Fruit fly (Drosophila melanogaster) whole organism, embryonic: Measurements from ENCODE around the gene CG14234.

Experiments used
- Bgb ChIP-seq: fragments of 200-800 bp; sonication (Bioruptor generic); IDR thresholded peaks from 2 replicates; pipeline ENCODE4 v1.3.6; 2022; ENCODE audit warnings: missing biosample characterization, missing genetic modification characterization; ENCODE audit not compliant: partially characterized antibody
- CG10959 ChIP-seq: fragments of 200-800 bp; sonication (Bioruptor generic); IDR thresholded peaks from 2 replicates; pipeline ENCODE4 v1.3.6; 2022; ENCODE audit warnings: missing biosample characterization, missing genetic modification characterization
- CG11560 ChIP-seq: fragments of 200-800 bp; sonication (Bioruptor generic); IDR thresholded peaks from 3 replicates; pipeline ENCODE4 v1.3.6; 2022; ENCODE audit warnings: missing biosample characterization, missing genetic modification characterization
- CG12659 ChIP-seq: fragments of 200-800 bp; sonication (Bioruptor generic); optimal IDR thresholded peaks from 3 replicates; lab custom pipeline; 2017; ENCODE audit warnings: mild to moderate bottlenecking, missing biosample characterization, missing genetic modification reagents, missing genetic modification characterization
- CG13287 ChIP-seq: fragments of 200-800 bp; sonication (Bioruptor generic); IDR thresholded peaks from 2 replicates; pipeline ENCODE4 v1.3.6; 2022; ENCODE audit warnings: missing biosample characterization, missing genetic modification characterization; ENCODE audit not compliant: partially characterized antibody
- CG15479 ChIP-seq: fragments of 200-800 bp; sonication (Bioruptor generic); optimal IDR thresholded peaks from 3 replicates; lab custom pipeline; 2019; ENCODE audit warnings: missing biosample characterization, mild to moderate bottlenecking, missing genetic modification characterization, moderate library complexity
- CG16813 ChIP-seq: fragments of 200-800 bp; sonication (Bioruptor generic); IDR thresholded peaks from 3 replicates; pipeline ENCODE4 v1.3.6; 2022; ENCODE audit warnings: missing biosample characterization, missing genetic modification characterization; ENCODE audit not compliant: partially characterized antibody
- CG17829 ChIP-seq: fragments of 200-800 bp; optimal IDR thresholded peaks from 2 replicates; lab custom pipeline; 2019; ENCODE audit warnings: missing biosample characterization, mild to moderate bottlenecking, missing genetic modification characterization, moderate library complexity
- CG18011 ChIP-seq: fragments of 200-800 bp; sonication (Bioruptor generic); optimal IDR thresholded peaks from 2 replicates; lab custom pipeline; 2017; ENCODE audit warnings: missing biosample characterization, missing genetic modification characterization, mild to moderate bottlenecking, moderate library complexity, missing genotype
- CG2116 ChIP-seq: fragments of 200-800 bp; sonication (Bioruptor generic); optimal IDR thresholded peaks from 3 replicates; lab custom pipeline; 2018; ENCODE audit warnings: missing biosample characterization, mild to moderate bottlenecking, missing genetic modification characterization
- CG2120 ChIP-seq: fragments of 200-800 bp; sonication (Bioruptor generic); optimal IDR thresholded peaks from 3 replicates; lab custom pipeline; 2016; ENCODE audit warnings: missing biosample characterization, missing genetic modification characterization
- CG3995 ChIP-seq: fragments of 200-800 bp; sonication (Bioruptor generic); optimal IDR thresholded peaks from 3 replicates; lab custom pipeline; 2016; ENCODE audit warnings: missing biosample characterization, missing genetic modification characterization
- CG7928 ChIP-seq: fragments of 200-800 bp; sonication (Bioruptor generic); optimal IDR thresholded peaks from 2 replicates; lab custom pipeline; 2017; ENCODE audit warnings: missing biosample characterization, mild to moderate bottlenecking, missing genetic modification characterization
- CG8290 ChIP-seq, 3 experiments: fragments of 200-800 bp; sonication (Bioruptor generic); optimal IDR thresholded peaks; 2 replicates each; lab custom pipeline; 2016 to 2019; ENCODE audit warnings: missing biosample characterization in 3 of 3, missing genetic modification characterization in 3 of 3, mild to moderate bottlenecking in 2 of 3, moderate library complexity in 1 of 3
- CG9932 ChIP-seq: fragments of 200-800 bp; sonication (Bioruptor generic); IDR thresholded peaks from 2 replicates; pipeline ENCODE4 v1.3.6; 2022; ENCODE audit warnings: missing biosample characterization, missing genetic modification characterization
- CoRest ChIP-seq: fragments of 200-800 bp; sonication (Bioruptor generic); optimal IDR thresholded peaks from 3 replicates; lab custom pipeline; 2018; ENCODE audit warnings: missing biosample characterization, mild to moderate bottlenecking, missing genetic modification characterization, moderate library complexity
- D ChIP-seq, 2 experiments: fragments of 200-800 bp in 1 of 2; fragments of >200 bp in 1 of 2; sonication (Bioruptor generic) in 1 of 2; optimal IDR thresholded peaks; 2 replicates in 1 of 2; 3 replicates in 1 of 2; lab custom pipeline; 2017; ENCODE audit warnings: mild to moderate bottlenecking in 1 of 2, missing biosample characterization in 1 of 2, missing genetic modification characterization in 1 of 2, missing genetic modification reagents in 1 of 2
- Dll ChIP-seq: fragments of 200-800 bp; sonication (Bioruptor generic); IDR thresholded peaks from 4 replicates; pipeline ENCODE4 v1.3.6; 2022; ENCODE audit warnings: missing biosample characterization, missing genetic modification characterization; ENCODE audit not compliant: partially characterized antibody
- Doc2 ChIP-seq: fragments of 200-800 bp; sonication (Bioruptor generic); IDR thresholded peaks from 2 replicates; pipeline ENCODE4 v1.3.6; 2022; ENCODE audit warnings: missing biosample characterization, missing genetic modification characterization
- Dp ChIP-seq: fragments of 200-800 bp; sonication (Bioruptor generic); optimal IDR thresholded peaks from 2 replicates; lab custom pipeline; 2018; ENCODE audit warnings: missing biosample characterization, mild to moderate bottlenecking, missing genetic modification characterization, moderate library complexity
- E2f2 ChIP-seq: fragments of 200-800 bp; sonication (Bioruptor generic); IDR thresholded peaks from 2 replicates; pipeline ENCODE4 v1.3.6; 2022; ENCODE audit warnings: missing biosample characterization, missing genetic modification characterization
- HLH4C ChIP-seq: fragments of 200-800 bp; sonication (Bioruptor generic); IDR thresholded peaks from 3 replicates; pipeline ENCODE4 v1.3.6; 2022; ENCODE audit warnings: missing biosample characterization, missing genetic modification characterization; ENCODE audit not compliant: partially characterized antibody
- Hr39 ChIP-seq: fragments of >200 bp; optimal IDR thresholded peaks from 2 replicates; lab custom pipeline; 2017
- MESR4 ChIP-seq: fragments of 200-800 bp; sonication (Bioruptor generic); optimal IDR thresholded peaks from 2 replicates; lab custom pipeline; 2018; ENCODE audit warnings: missing biosample characterization, mild to moderate bottlenecking, missing genetic modification characterization, moderate library complexity
- Med ChIP-seq: fragments of 200-800 bp; sonication (Bioruptor generic); peaks from one replicate; lab custom pipeline; 2016; ENCODE audit warnings: missing biosample characterization, missing genetic modification characterization, mild to moderate bottlenecking, inconsistent platforms, moderate library complexity
- Myb ChIP-seq: fragments of 200-800 bp; sonication (Bioruptor generic); optimal IDR thresholded peaks from 2 replicates; lab custom pipeline; 2016; ENCODE audit warnings: missing biosample characterization, missing genetic modification characterization
- NC2β ChIP-seq: fragments of 200-800 bp; sonication (Bioruptor generic); optimal IDR thresholded peaks from 2 replicates; lab custom pipeline; 2016; ENCODE audit warnings: missing biosample characterization, missing genetic modification characterization
- Neu2 ChIP-seq: fragments of 200-800 bp; sonication (Bioruptor generic); optimal IDR thresholded peaks from 3 replicates; lab custom pipeline; 2016; ENCODE audit warnings: missing biosample characterization, missing genetic modification characterization, borderline replicate concordance
- Rfx ChIP-seq: fragments of 200-800 bp; sonication (Bioruptor generic); IDR thresholded peaks from 2 replicates; pipeline ENCODE4 v1.3.6; 2022; ENCODE audit warnings: missing biosample characterization, missing genetic modification characterization
- Scr ChIP-seq: fragments of 200-800 bp; sonication (Bioruptor generic); IDR thresholded peaks from 2 replicates; pipeline ENCODE4 v1.3.6; 2022; ENCODE audit warnings: missing biosample characterization, missing genetic modification characterization; ENCODE audit not compliant: partially characterized antibody
- Sin3A ChIP-seq: fragments of >200 bp; optimal IDR thresholded peaks from 2 replicates; lab custom pipeline; 2018
- az2 ChIP-seq: fragments of 200-800 bp; sonication (Bioruptor generic); optimal IDR thresholded peaks from 3 replicates; lab custom pipeline; 2016; ENCODE audit warnings: missing biosample characterization, missing genetic modification characterization
- bbx ChIP-seq: fragments of 200-800 bp; sonication (Bioruptor generic); IDR thresholded peaks from 2 replicates; pipeline ENCODE4 v1.3.6; 2022; ENCODE audit warnings: missing biosample characterization, missing genetic modification characterization; ENCODE audit not compliant: partially characterized antibody
- cas ChIP-seq: fragments of 200-800 bp; sonication (Bioruptor generic); IDR thresholded peaks from 2 replicates; pipeline ENCODE4 v1.3.6; 2022; ENCODE audit warnings: missing biosample characterization, missing genetic modification characterization
- esg ChIP-seq: fragments of 200-800 bp; sonication (Bioruptor generic); conservative IDR thresholded peaks from 2 replicates; pipeline ENCODE4 v1.3.6; 2022; ENCODE audit warnings: missing biosample characterization, missing genetic modification characterization
- fd64A ChIP-seq: fragments of 200-800 bp; sonication (Bioruptor generic); optimal IDR thresholded peaks from 3 replicates; lab custom pipeline; 2018; ENCODE audit warnings: missing biosample characterization, mild to moderate bottlenecking, missing genetic modification characterization
- gfzf ChIP-seq: fragments of 200-800 bp; sonication (Bioruptor generic); optimal IDR thresholded peaks from 2 replicates; lab custom pipeline; 2016; ENCODE audit warnings: missing biosample characterization, mild to moderate bottlenecking, missing genetic modification characterization, moderate library complexity
- hbn ChIP-seq: fragments of 200-800 bp; sonication (Bioruptor generic); IDR thresholded peaks from 2 replicates; pipeline ENCODE4 v1.3.6; 2022; ENCODE audit warnings: missing biosample characterization, missing genetic modification characterization; ENCODE audit not compliant: partially characterized antibody
- her ChIP-seq: fragments of 200-800 bp; sonication (Bioruptor generic); optimal IDR thresholded peaks from 2 replicates; lab custom pipeline; 2016; ENCODE audit warnings: missing biosample characterization, missing genetic modification characterization
- inv ChIP-seq: fragments of 200-800 bp; sonication (Bioruptor generic); IDR thresholded peaks from 2 replicates; pipeline ENCODE4 v1.3.6; 2022; ENCODE audit warnings: missing biosample characterization, missing genetic modification characterization; ENCODE audit not compliant: partially characterized antibody
- schlank ChIP-seq: fragments of 200-800 bp; sonication (Bioruptor generic); optimal IDR thresholded peaks from 2 replicates; lab custom pipeline; 2018; ENCODE audit warnings: missing biosample characterization, mild to moderate bottlenecking, missing genetic modification characterization
- sd ChIP-seq: fragments of 200-800 bp; sonication (Bioruptor generic); optimal IDR thresholded peaks from 3 replicates; lab custom pipeline; 2018; ENCODE audit warnings: missing biosample characterization, mild to moderate bottlenecking, missing genetic modification characterization, moderate library complexity
- sima ChIP-seq: fragments of 200-800 bp; sonication (Bioruptor generic); optimal IDR thresholded peaks from 2 replicates; lab custom pipeline; 2016; ENCODE audit warnings: missing biosample characterization, missing genetic modification characterization
- ssp ChIP-seq: fragments of 200-800 bp; sonication (Bioruptor generic); IDR thresholded peaks from 2 replicates; pipeline ENCODE4 v1.3.6; 2022; ENCODE audit warnings: missing biosample characterization, missing genetic modification characterization
- trem ChIP-seq: fragments of 200-800 bp; optimal IDR thresholded peaks from 3 replicates; lab custom pipeline; 2019; ENCODE audit warnings: missing biosample characterization, mild to moderate bottlenecking, missing genetic modification characterization, moderate library complexity
- vnd ChIP-seq: fragments of 200-800 bp; sonication (Bioruptor generic); IDR thresholded peaks from 3 replicates; pipeline ENCODE4 v1.3.6; 2022; ENCODE audit warnings: missing biosample characterization, missing genetic modification characterization; ENCODE audit not compliant: partially characterized antibody
- vvl ChIP-seq: fragments of 200-800 bp; sonication (Bioruptor generic); IDR thresholded peaks from 2 replicates; pipeline ENCODE4 v1.3.6; 2022; ENCODE audit warnings: missing biosample characterization, missing genetic modification characterization
- zen2 ChIP-seq: fragments of 200-800 bp; sonication (Bioruptor generic); IDR thresholded peaks from 3 replicates; pipeline ENCODE4 v1.3.6; 2022; ENCODE audit warnings: missing biosample characterization, missing genetic modification characterization; ENCODE audit not compliant: partially characterized antibody

Gene CG14234

dm6 chrX:19762167-19762566 is 26.8 kb downstream of the CG14234 start (continued):
- TF ChIP-seq sima (GFP tag; lab: Kevin White, UChicago) (no peak), E2f2 (GFP tag; lab: Robert Waterston, UW) (peak; percentile 96), zen2 (0 out of 3 replicates have a peak, but pooled peaks have one; percentile 28), NC2β (GFP tag; lab: Kevin White, UChicago) (peak; percentile 22), CG10959 (GFP tag; lab: Robert Waterston, UW) (no peak), vvl (peak; percentile 66), Dp (GFP tag; lab: Kevin White, UChicago) (peak; percentile 92), Sin3A (lab: Kevin White, UChicago) (peak; percentile 28), CG12659 (GFP tag; lab: Kevin White, UChicago) (peak; percentile 10), cas (GFP tag; lab: Robert Waterston, UW) (no peak), Doc2 (GFP tag; lab: Robert Waterston, UW) (no peak), inv (peak; percentile 39; the same call in 1 of the 2 replicates), CG2120 (GFP tag; lab: Kevin White, UChicago) (peak; percentile 49), CG8290 (GFP tag; optimal IDR thresholded peaks at IDR 0.05; lab: Kevin White, UChicago) (peak; percentile 18), CG8290 (tag; optimal IDR thresholded peaks at IDR 0.05; lab: Kevin White, UChicago) (peak in 1 of 2 experiments; percentile 37), CG3995 (GFP tag; lab: Kevin White, UChicago) (no peak), CG9932 (GFP tag; lab: Robert Waterston, UW) (peak; percentile 24; the same call in 1 of the 2 replicates), vnd (GFP tag; lab: Robert Waterston, UW) (0 out of 3 replicates have a peak, but pooled peaks have one; percentile 40), Neu2 (GFP tag; lab: Kevin White, UChicago) (no peak), Med (GFP tag; lab: Kevin White, UChicago) (peak; percentile 86), trem (peak; percentile 23), MESR4 (GFP tag; lab: Kevin White, UChicago) (no peak), hbn (GFP tag; lab: Robert Waterston, UW) (peak; percentile 55; the same call in 1 of the 2 replicates), esg (GFP tag; lab: Robert Waterston, UW) (no peak), CG17829 (peak; percentile 15), gfzf (peak; percentile 22), CG2116 (GFP tag; lab: Kevin White, UChicago) (peak; percentile 97), Dll (GFP tag; lab: Robert Waterston, UW) (peak; percentile 45; the same call in 2 of the 4 replicates), her (no peak), Bgb (GFP tag; lab: Robert Waterston, UW) (peak; percentile 62), CoRest (tag; lab: Kevin White, UChicago) (peak; percentile 35), az2 (GFP tag; lab: Kevin White, UChicago) (no peak), CG13287 (GFP tag; lab: Robert Waterston, UW) (peak; percentile 69), CG7928 (GFP tag; lab: Kevin White, UChicago) (peak; percentile 92), Hr39 (no peak), Myb (GFP tag; lab: Kevin White, UChicago) (peak; percentile 97), D (optimal IDR thresholded peaks at IDR 0.05; lab: Kevin White, UChicago) (no peak), D (GFP tag; optimal IDR thresholded peaks at IDR 0.05; lab: Kevin White, UChicago) (no peak), fd64A (GFP tag; lab: Kevin White, UChicago) (no peak), bbx (peak; percentile 65), sd (peak; percentile 53), schlank (no peak), CG11560 (no peak), HLH4C (GFP tag; lab: Robert Waterston, UW) (peak; percentile 48; the same call in 2 of the 3 replicates), CG16813 (peak; percentile 60), ssp (GFP tag; lab: Robert Waterston, UW) (no peak), Scr (GFP tag; lab: Robert Waterston, UW) (peak; percentile 55), Rfx (peak; percentile 28; the same call in 1 of the 2 replicates), CG18011 (GFP tag; lab: Kevin White, UChicago) (no peak), CG15479 (GFP tag; lab: Kevin White, UChicago) (no peak)
